Worm (Caenorhabditis elegans): Measurements from ENCODE around the gene ugt-34.

Gene ugt-34

ce11 chrV:10681117-10681959 lies 24.6 kb upstream of the ugt-34 start (continued):
- no peak for TF ChIP-seq nhr-85 (tag)
- peak; percentile 74 for TF ChIP-seq elt-2 (tag; optimal IDR thresholded peaks at IDR 0.05)
- TF ChIP-seq ztf-4 (tag; optimal IDR thresholded peaks at IDR 0.05), result no peak
- TF ChIP-seq xbp-1 (tag; optimal IDR thresholded peaks at IDR 0.05), result no peak
- TF ChIP-seq efl-1 (optimal IDR thresholded peaks at IDR 0.05), result peak in 1 of 2 experiments; percentile 3
- TF ChIP-seq efl-1 (GFP tag; optimal IDR thresholded peaks at IDR 0.05 in 1 of 2), result peak in 1 of 2 experiments; percentile 80
- TF ChIP-seq hlh-17 (GFP tag; optimal IDR thresholded peaks at IDR 0.05; ENCODE audit: borderline replicate concordance), result no peak
- TF ChIP-seq unc-98 (GFP tag; IDR thresholded peaks at IDR 0.05), result no peak
- no peak for TF ChIP-seq grh-1 (GFP tag; IDR thresholded peaks at IDR 0.05)
- TF ChIP-seq sox-4 (tag; optimal IDR thresholded peaks at IDR 0.05), result no peak
- TF ChIP-seq pqm-1 (tag; optimal IDR thresholded peaks at IDR 0.05), result no peak
- TF ChIP-seq F16B12.6 (tag; optimal IDR thresholded peaks at IDR 0.05), result no peak
- no peak for TF ChIP-seq lir-3 (tag; optimal IDR thresholded peaks at IDR 0.05; ENCODE audit: poor library complexity)
- no peak for TF ChIP-seq C34B4.2 (tag; optimal IDR thresholded peaks at IDR 0.05)
- peak; percentile 13; the same call in 1 of the 2 replicates for TF ChIP-seq nhr-19 (GFP tag; conservative IDR thresholded peaks at IDR 0.05)
- TF ChIP-seq vab-15 (tag; optimal IDR thresholded peaks at IDR 0.05), result no peak
- TF ChIP-seq mef-2 (tag; optimal IDR thresholded peaks at IDR 0.05), result no peak
- TF ChIP-seq tlp-1 (tag; optimal IDR thresholded peaks at IDR 0.05), result no peak
- no peak for TF ChIP-seq egl-27 (tag; optimal IDR thresholded peaks at IDR 0.05)
- TF ChIP-seq egl-13 (tag; optimal IDR thresholded peaks at IDR 0.05), result no peak
- TF ChIP-seq nhr-76 (tag; optimal IDR thresholded peaks at IDR 0.05), result no peak
- TF ChIP-seq nhr-237 (tag; optimal IDR thresholded peaks at IDR 0.05), result no peak
- TF ChIP-seq irx-1 (tag; optimal IDR thresholded peaks at IDR 0.05), result no peak
- TF ChIP-seq snu-23 (GFP tag; optimal IDR thresholded peaks at IDR 0.05), result peak; percentile 53
- no peak for TF ChIP-seq skn-1 (tag; optimal IDR thresholded peaks at IDR 0.05)
- TF ChIP-seq hpl-2 (GFP tag; optimal IDR thresholded peaks at IDR 0.05), result no peak
- peak in 1 of 3 experiments; percentile 10 for TF ChIP-seq dpl-1 (GFP tag; optimal IDR thresholded peaks at IDR 0.05)
- no peak for TF ChIP-seq sptf-1 (tag; optimal IDR thresholded peaks at IDR 0.05)
- TF ChIP-seq nhr-47 (tag; optimal IDR thresholded peaks at IDR 0.05), result no peak
- no peak for TF ChIP-seq lin-39 (tag; optimal IDR thresholded peaks at IDR 0.05)
- TF ChIP-seq fkh-10 (GFP tag; optimal IDR thresholded peaks at IDR 0.05), result no peak
- peak; percentile 79 for TF ChIP-seq lin-14 (GFP tag; optimal IDR thresholded peaks at IDR 0.05)
- TF ChIP-seq nhr-90 (tag; optimal IDR thresholded peaks at IDR 0.05; ENCODE audit: poor library complexity), result peak; percentile 13
- TF ChIP-seq tbx-2 (tag; optimal IDR thresholded peaks at IDR 0.05), result no peak
- TF ChIP-seq mab-9 (GFP tag; IDR thresholded peaks at IDR 0.05), result no peak
- TF ChIP-seq sup-37 (GFP tag; optimal IDR thresholded peaks at IDR 0.05), result no peak
- TF ChIP-seq jun-1 (tag; optimal IDR thresholded peaks at IDR 0.05), result no peak
- peak; percentile 40 for TF ChIP-seq nhr-20 (tag; optimal IDR thresholded peaks at IDR 0.05)
- peak; percentile 11 for TF ChIP-seq rnt-1 (tag; optimal IDR thresholded peaks at IDR 0.05)
- no peak for TF ChIP-seq unc-86 (tag; optimal IDR thresholded peaks at IDR 0.05)
- TF ChIP-seq Y116A8C.19 (tag; optimal IDR thresholded peaks at IDR 0.05; ENCODE audit: borderline replicate concordance), result no peak
- no peak for TF ChIP-seq fos-1 (tag; optimal IDR thresholded peaks at IDR 0.05)
- TF ChIP-seq swsn-7 (tag; optimal IDR thresholded peaks at IDR 0.05), result peak; percentile 28
- TF ChIP-seq efl-3 (GFP tag; optimal IDR thresholded peaks at IDR 0.05), result no peak
- TF ChIP-seq nhr-84 (tag; optimal IDR thresholded peaks at IDR 0.05), result no peak
- TF ChIP-seq zag-1 (tag; optimal IDR thresholded peaks at IDR 0.05), result no peak
- TF ChIP-seq ceh-82 (tag; optimal IDR thresholded peaks at IDR 0.05), result peak in 1 of 3 experiments; percentile 4

Measured in whole organism, L1 larva.